Worm (Caenorhabditis elegans) whole organism, midembryonic: ENCODE results near the gene cra-1.

Experiments
- flt-1 ChIP-seq: fragments of 200-800 bp; sonication (Bioruptor generic); IDR thresholded peaks from 2 replicates; pipeline ENCODE4 v1.3.6; 2022; ENCODE audit warnings: missing genetic modification characterization, missing compliant biosample characterization
- klf-2 ChIP-seq: fragments of 200-800 bp; sonication (Bioruptor generic); conservative IDR thresholded peaks from 2 replicates; pipeline ENCODE4 v1.3.6; 2022; ENCODE audit warnings: missing genetic modification reagents, missing genetic modification characterization, missing compliant biosample characterization
- ref-1 ChIP-seq: fragments of 200-800 bp; sonication (Bioruptor generic); conservative IDR thresholded peaks from 2 replicates; pipeline ENCODE4 v1.3.6; 2022; ENCODE audit warnings: missing genetic modification reagents, missing genetic modification characterization, missing compliant biosample characterization
- tab-1 ChIP-seq: fragments of 200-800 bp; sonication (Bioruptor generic); IDR thresholded peaks from 2 replicates; pipeline ENCODE4 v1.3.6; 2022; ENCODE audit warnings: missing genetic modification characterization, missing compliant biosample characterization

DNA sequence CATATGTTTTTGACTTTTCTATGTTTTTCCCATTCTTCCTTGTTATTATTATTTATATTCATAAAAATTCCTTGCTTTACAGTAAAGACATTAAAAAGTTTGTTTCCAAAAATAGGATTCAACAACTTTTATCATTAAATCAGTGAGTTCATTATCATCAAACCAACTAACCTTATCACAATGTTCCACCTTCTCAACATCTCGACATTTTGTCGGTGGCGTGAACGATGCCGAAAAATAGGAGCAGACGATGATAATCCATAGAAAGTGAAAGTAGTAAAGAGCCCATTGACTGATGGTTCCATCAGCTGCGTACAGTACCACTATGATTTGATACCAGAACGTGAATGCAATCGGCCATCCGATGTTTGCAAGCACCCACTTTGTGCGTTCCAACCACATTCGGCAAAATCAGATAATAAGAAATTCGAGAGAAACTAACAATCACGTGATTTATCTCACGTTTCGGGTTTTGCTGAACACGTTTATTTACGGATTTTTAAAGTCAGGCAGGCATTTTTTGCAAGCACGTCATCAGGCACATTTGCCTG, 20.5 kb downstream of the cra-1 start, which contains the start of gene dhhc-5:
- TF ChIP-seq klf-2 (GFP tag; lab: Robert Waterston, UW), result no peak
- TF ChIP-seq tab-1 (GFP tag; lab: Robert Waterston, UW), result no peak
- TF ChIP-seq flt-1, result no peak
- TF ChIP-seq ref-1 (GFP tag; lab: Robert Waterston, UW), result no peak
